Fruit fly (Drosophila melanogaster) whole organism, embryonic: ENCODE data around the gene mtTFB2.

Source experiments
- B-H1 ChIP-seq: fragments of 200-800 bp; sonication (Bioruptor generic); IDR thresholded peaks from 3 replicates; pipeline ENCODE4 v1.3.6; 2022; ENCODE audit warnings: missing biosample characterization, missing genetic modification characterization
- Bteb2 ChIP-seq: fragments of 200-800 bp; sonication (Bioruptor generic); optimal IDR thresholded peaks from 2 replicates; lab custom pipeline; 2016; ENCODE audit warnings: missing biosample characterization, missing genetic modification characterization
- CG11247 ChIP-seq: fragments of 200-800 bp; sonication (Bioruptor generic); IDR thresholded peaks from 2 replicates; pipeline ENCODE4 v1.3.6; 2022; ENCODE audit warnings: missing biosample characterization, missing genetic modification characterization
- CG15479 ChIP-seq: fragments of 200-800 bp; sonication (Bioruptor generic); optimal IDR thresholded peaks from 3 replicates; lab custom pipeline; 2019; ENCODE audit warnings: missing biosample characterization, mild to moderate bottlenecking, missing genetic modification characterization, moderate library complexity
- Ets65A ChIP-seq: fragments of 200-800 bp; sonication (Bioruptor generic); peaks from one replicate; lab custom pipeline; 2016; ENCODE audit warnings: missing biosample characterization, missing genetic modification characterization
- Gug ChIP-seq: fragments of 200-800 bp; sonication (Bioruptor generic); IDR thresholded peaks from 4 replicates; pipeline ENCODE4 v1.3.6; 2022; ENCODE audit warnings: missing biosample characterization, missing genetic modification characterization
- Xbp1 ChIP-seq: fragments of 200-800 bp; sonication (Bioruptor generic); optimal IDR thresholded peaks from 3 replicates; lab custom pipeline; 2016; ENCODE audit warnings: missing biosample characterization, mild to moderate bottlenecking, missing genetic modification characterization
- gsb ChIP-seq: fragments of 200-800 bp; sonication (Bioruptor generic); IDR thresholded peaks from 2 replicates; pipeline ENCODE4 v1.3.6; 2022; ENCODE audit warnings: missing biosample characterization, missing genetic modification characterization
- lmd ChIP-seq: fragments of 200-800 bp; sonication (Bioruptor generic); IDR thresholded peaks from 2 replicates; pipeline ENCODE4 v1.3.6; 2022; ENCODE audit warnings: missing biosample characterization, missing genetic modification characterization
- lov ChIP-seq, 2 experiments: fragments of 200-800 bp in 1 of 2; fragments of >200 bp in 1 of 2; sonication (Bioruptor generic) in 1 of 2; IDR thresholded peaks in 1 of 2; optimal IDR thresholded peaks in 1 of 2; 2 replicates in 1 of 2; 3 replicates in 1 of 2; pipeline versions ENCODE4 v1.3.6 to Lab custom; 2017 to 2022; ENCODE audit warnings: missing biosample characterization in 1 of 2, missing genetic modification characterization in 1 of 2
- vnd ChIP-seq: fragments of 200-800 bp; sonication (Bioruptor generic); IDR thresholded peaks from 3 replicates; pipeline ENCODE4 v1.3.6; 2022; ENCODE audit warnings: missing biosample characterization, missing genetic modification characterization; ENCODE audit not compliant: partially characterized antibody
- zfh1 ChIP-seq: fragments of 200-800 bp; sonication (Bioruptor generic); IDR thresholded peaks from 3 replicates; pipeline ENCODE4 v1.3.6; 2022; ENCODE audit warnings: missing biosample characterization, missing genetic modification characterization

- TF ChIP-seq lmd (no peak), Gug (GFP tag; lab: Robert Waterston, UW) (no peak), gsb (GFP tag; lab: Robert Waterston, UW) (no peak), vnd (GFP tag; lab: Robert Waterston, UW) (no peak), lov (optimal IDR thresholded peaks at IDR 0.05; lab: Kevin White, UChicago) (no peak), lov (GFP tag; IDR thresholded peaks at IDR 0.05; lab: Robert Waterston, UW) (no peak), B-H1 (GFP tag; lab: Robert Waterston, UW) (no peak), Xbp1 (GFP tag; lab: Kevin White, UChicago) (no peak), Ets65A (no peak), CG11247 (GFP tag; lab: Robert Waterston, UW) (no peak), CG15479 (GFP tag; lab: Kevin White, UChicago) (no peak), zfh1 (no peak), Bteb2 (GFP tag; lab: Kevin White, UChicago) (no peak)
Observed at dm6 chr3R:10078468-10079143, 33.2 kb downstream of the mtTFB2 start.
